Fruit fly (Drosophila melanogaster) whole organism, embryonic: Measurements from ENCODE around the gene Jhbp2.

ENCODE experiments used
- Abd-B ChIP-seq: fragments of 200-800 bp; sonication (Bioruptor generic); optimal IDR thresholded peaks from 2 replicates; lab custom pipeline; 2018; ENCODE audit warnings: missing biosample characterization, mild to moderate bottlenecking, missing genetic modification characterization, moderate library complexity
- B-H1 ChIP-seq: fragments of 200-800 bp; sonication (Bioruptor generic); IDR thresholded peaks from 3 replicates; pipeline ENCODE4 v1.3.6; 2022; ENCODE audit warnings: missing biosample characterization, missing genetic modification characterization
- BtbVII ChIP-seq: fragments of 200-800 bp; sonication (Bioruptor generic); optimal IDR thresholded peaks from 3 replicates; lab custom pipeline; 2017; ENCODE audit warnings: missing biosample characterization, mild to moderate bottlenecking, missing genetic modification characterization
- CG10267 ChIP-seq: fragments of 200-800 bp; sonication (Bioruptor generic); optimal IDR thresholded peaks from 2 replicates; lab custom pipeline; 2018; ENCODE audit warnings: missing biosample characterization, mild to moderate bottlenecking, missing genetic modification characterization, moderate library complexity
- CG10274 ChIP-seq: fragments of 200-800 bp; sonication (Bioruptor generic); optimal IDR thresholded peaks from 3 replicates; lab custom pipeline; 2017; ENCODE audit warnings: missing biosample characterization, mild to moderate bottlenecking, missing genetic modification characterization
- CG10959 ChIP-seq: fragments of 200-800 bp; sonication (Bioruptor generic); IDR thresholded peaks from 2 replicates; pipeline ENCODE4 v1.3.6; 2022; ENCODE audit warnings: missing biosample characterization, missing genetic modification characterization
- CG15601 ChIP-seq: fragments of 200-800 bp; sonication (Bioruptor generic); optimal IDR thresholded peaks from 3 replicates; lab custom pipeline; 2019; ENCODE audit warnings: missing biosample characterization, mild to moderate bottlenecking, missing genetic modification characterization, moderate library complexity
- CG15696 ChIP-seq: fragments of 200-800 bp; sonication (Bioruptor generic); optimal IDR thresholded peaks from 2 replicates; lab custom pipeline; 2019; ENCODE audit warnings: missing biosample characterization, mild to moderate bottlenecking, missing genetic modification characterization, moderate library complexity
- CG16813 ChIP-seq: fragments of 200-800 bp; sonication (Bioruptor generic); IDR thresholded peaks from 3 replicates; pipeline ENCODE4 v1.3.6; 2022; ENCODE audit warnings: missing biosample characterization, missing genetic modification characterization; ENCODE audit not compliant: partially characterized antibody
- CG16863 ChIP-seq: fragments of 200-800 bp; sonication (Bioruptor generic); optimal IDR thresholded peaks from 3 replicates; lab custom pipeline; 2016; ENCODE audit warnings: missing biosample characterization, missing genetic modification characterization
- CG1792 ChIP-seq: fragments of 200-800 bp; sonication (Bioruptor generic); optimal IDR thresholded peaks from 2 replicates; lab custom pipeline; 2016; ENCODE audit warnings: missing biosample characterization, missing genetic modification characterization
- CG18262 ChIP-seq: fragments of 200-800 bp; optimal IDR thresholded peaks from 3 replicates; lab custom pipeline; 2019; ENCODE audit warnings: missing biosample characterization, mild to moderate bottlenecking, missing genetic modification characterization, moderate library complexity
- CG31224 ChIP-seq: fragments of 200-800 bp; sonication (Bioruptor generic); IDR thresholded peaks from 2 replicates; pipeline ENCODE4 v1.3.6; 2022; ENCODE audit warnings: missing biosample characterization, missing genetic modification characterization
- CG31388 ChIP-seq: fragments of 200-800 bp; sonication (Bioruptor generic); optimal IDR thresholded peaks from 2 replicates; lab custom pipeline; 2016; ENCODE audit warnings: missing biosample characterization, missing genetic modification characterization
- CG4404 ChIP-seq: fragments of 200-800 bp; sonication (Bioruptor generic); IDR thresholded peaks from 2 replicates; pipeline ENCODE4 v1.3.6; 2022; ENCODE audit warnings: missing biosample characterization, missing genetic modification characterization
- CG5180 ChIP-seq: fragments of 200-800 bp; sonication (Bioruptor generic); optimal IDR thresholded peaks from 3 replicates; lab custom pipeline; 2017; ENCODE audit warnings: missing biosample characterization, missing genetic modification characterization, mild to moderate bottlenecking, moderate library complexity, missing genetic modification reagents
- CG7357 ChIP-seq: fragments of 200-800 bp; sonication (Bioruptor generic); IDR thresholded peaks from 3 replicates; pipeline ENCODE4 v1.3.6; 2022; ENCODE audit warnings: missing biosample characterization, missing genetic modification characterization
- CG7372 ChIP-seq: fragments of 200-800 bp; sonication (Bioruptor generic); IDR thresholded peaks from 2 replicates; pipeline ENCODE4 v1.3.6; 2022; ENCODE audit warnings: missing biosample characterization, missing genetic modification characterization
- CG7963 ChIP-seq: fragments of 200-800 bp; sonication (Bioruptor generic); IDR thresholded peaks from 3 replicates; pipeline ENCODE4 v1.3.6; 2022; ENCODE audit warnings: missing biosample characterization, missing genetic modification characterization; ENCODE audit not compliant: partially characterized antibody
- CG8359 ChIP-seq: fragments of 200-800 bp; sonication (Bioruptor generic); optimal IDR thresholded peaks from 2 replicates; lab custom pipeline; 2017; ENCODE audit warnings: missing biosample characterization, mild to moderate bottlenecking, missing genetic modification characterization, borderline replicate concordance
- Chrac-16 ChIP-seq: fragments of 200-800 bp; sonication (Bioruptor generic); optimal IDR thresholded peaks from 3 replicates; lab custom pipeline; 2016; ENCODE audit warnings: missing biosample characterization, missing genetic modification characterization
- Doc2 ChIP-seq: fragments of 200-800 bp; sonication (Bioruptor generic); IDR thresholded peaks from 2 replicates; pipeline ENCODE4 v1.3.6; 2022; ENCODE audit warnings: missing biosample characterization, missing genetic modification characterization
- Ets97D ChIP-seq: fragments of 200-800 bp; sonication (Bioruptor generic); optimal IDR thresholded peaks from 3 replicates; lab custom pipeline; 2016; ENCODE audit warnings: missing biosample characterization, missing genetic modification characterization
- Lim3 ChIP-seq: fragments of 200-800 bp; sonication (Bioruptor generic); IDR thresholded peaks from 2 replicates; pipeline ENCODE4 v1.3.6; 2022; ENCODE audit warnings: missing biosample characterization, missing genetic modification characterization
- Med ChIP-seq: fragments of 200-800 bp; sonication (Bioruptor generic); peaks from one replicate; lab custom pipeline; 2016; ENCODE audit warnings: missing biosample characterization, missing genetic modification characterization, mild to moderate bottlenecking, inconsistent platforms, moderate library complexity
- NC2α ChIP-seq: fragments of 200-800 bp; sonication (Bioruptor generic); optimal IDR thresholded peaks from 2 replicates; lab custom pipeline; 2016; ENCODE audit warnings: missing biosample characterization, missing genetic modification characterization
- NK7.1 ChIP-seq: fragments of 200-800 bp; sonication (Bioruptor generic); optimal IDR thresholded peaks from 3 replicates; lab custom pipeline; 2016; ENCODE audit warnings: missing biosample characterization, missing genetic modification characterization
- Ravus ChIP-seq: fragments of 200-800 bp; sonication (Bioruptor generic); IDR thresholded peaks from 2 replicates; pipeline ENCODE4 v1.3.6; 2022; ENCODE audit warnings: missing biosample characterization, missing genetic modification characterization
- Usf ChIP-seq: fragments of 200-800 bp; sonication (Bioruptor generic); optimal IDR thresholded peaks from 2 replicates; lab custom pipeline; 2017; ENCODE audit warnings: missing genotype, missing biosample characterization, missing genetic modification characterization
- Xbp1 ChIP-seq: fragments of 200-800 bp; sonication (Bioruptor generic); optimal IDR thresholded peaks from 3 replicates; lab custom pipeline; 2016; ENCODE audit warnings: missing biosample characterization, mild to moderate bottlenecking, missing genetic modification characterization
- danr ChIP-seq: fragments of 200-800 bp; sonication (Bioruptor generic); IDR thresholded peaks from 2 replicates; pipeline ENCODE4 v1.3.6; 2022; ENCODE audit warnings: missing biosample characterization, missing genetic modification characterization
- disco-r ChIP-seq: fragments of 200-800 bp; sonication (Bioruptor generic); optimal IDR thresholded peaks from 2 replicates; lab custom pipeline; 2016; ENCODE audit warnings: missing biosample characterization, missing genetic modification characterization
- dmrt11E ChIP-seq: fragments of 200-800 bp; sonication (Bioruptor generic); optimal IDR thresholded peaks from 3 replicates; lab custom pipeline; 2018; ENCODE audit warnings: missing biosample characterization, mild to moderate bottlenecking, missing genetic modification characterization, moderate library complexity
- dmrt99B ChIP-seq: fragments of 200-800 bp; sonication (Bioruptor generic); optimal IDR thresholded peaks from 2 replicates; lab custom pipeline; 2018; ENCODE audit warnings: missing biosample characterization, mild to moderate bottlenecking, missing genetic modification characterization, moderate library complexity
- dysf ChIP-seq: fragments of 200-800 bp; sonication (Bioruptor generic); IDR thresholded peaks from 3 replicates; pipeline ENCODE4 v1.3.6; 2022; ENCODE audit warnings: missing biosample characterization, missing genetic modification characterization
- emc ChIP-seq: fragments of 200-800 bp; sonication (Bioruptor generic); optimal IDR thresholded peaks from 2 replicates; lab custom pipeline; 2016; ENCODE audit warnings: missing biosample characterization, missing genetic modification characterization
- fd96Cb ChIP-seq: fragments of 200-800 bp; sonication (Bioruptor generic); optimal IDR thresholded peaks from 2 replicates; lab custom pipeline; 2018; ENCODE audit warnings: missing biosample characterization, mild to moderate bottlenecking, missing genetic modification characterization, moderate library complexity
- hb ChIP-seq: fragments of 200-800 bp; sonication (Bioruptor generic); IDR thresholded peaks from 3 replicates; pipeline ENCODE4 v1.3.6; 2022; ENCODE audit warnings: missing biosample characterization, missing genetic modification characterization; ENCODE audit not compliant: partially characterized antibody
- pho ChIP-seq: fragments of 200-800 bp; sonication (Bioruptor generic); optimal IDR thresholded peaks from 2 replicates; lab custom pipeline; 2016; ENCODE audit warnings: missing biosample characterization, missing genetic modification characterization
- psq ChIP-seq: fragments of 200-800 bp; sonication (Bioruptor generic); optimal IDR thresholded peaks from 2 replicates; lab custom pipeline; 2017; ENCODE audit warnings: missing biosample characterization, missing genetic modification characterization
- run ChIP-seq: fragments of 200-800 bp; sonication (Bioruptor generic); optimal IDR thresholded peaks from 3 replicates; lab custom pipeline; 2018; ENCODE audit warnings: missing biosample characterization, mild to moderate bottlenecking, missing genetic modification characterization
- schlank ChIP-seq: fragments of 200-800 bp; sonication (Bioruptor generic); optimal IDR thresholded peaks from 2 replicates; lab custom pipeline; 2018; ENCODE audit warnings: missing biosample characterization, mild to moderate bottlenecking, missing genetic modification characterization
- slou ChIP-seq: fragments of 200-800 bp; sonication (Bioruptor generic); optimal IDR thresholded peaks from 3 replicates; lab custom pipeline; 2016; ENCODE audit warnings: missing biosample characterization, missing genetic modification characterization
- so ChIP-seq: fragments of 200-800 bp; sonication (Bioruptor generic); IDR thresholded peaks from 3 replicates; pipeline ENCODE4 v1.3.6; 2022; ENCODE audit warnings: missing biosample characterization, missing genetic modification characterization
- sr ChIP-seq: fragments of 200-800 bp; sonication (Bioruptor generic); IDR thresholded peaks from 3 replicates; pipeline ENCODE4 v1.3.6; 2022; ENCODE audit warnings: missing biosample characterization, missing genetic modification characterization
- ssp ChIP-seq: fragments of 200-800 bp; sonication (Bioruptor generic); IDR thresholded peaks from 2 replicates; pipeline ENCODE4 v1.3.6; 2022; ENCODE audit warnings: missing biosample characterization, missing genetic modification characterization
- ttk ChIP-seq: fragments of 200-800 bp; sonication (Bioruptor generic); IDR thresholded peaks from 2 replicates; pipeline ENCODE4 v2.1.2; 2022; ENCODE audit warnings: missing biosample characterization, missing genetic modification characterization
- unpg ChIP-seq: fragments of 200-800 bp; sonication (Bioruptor generic); optimal IDR thresholded peaks from 3 replicates; lab custom pipeline; 2018; ENCODE audit warnings: missing biosample characterization, mild to moderate bottlenecking, missing genetic modification characterization, moderate library complexity
- yki ChIP-seq: fragments of >200 bp; optimal IDR thresholded peaks from 3 replicates; lab custom pipeline; 2018
- zfh2 ChIP-seq: fragments of 200-800 bp; sonication (Bioruptor generic); optimal IDR thresholded peaks from 2 replicates; lab custom pipeline; 2016; ENCODE audit warnings: missing biosample characterization, missing genetic modification characterization

Jhbp2 gene

dm6 chr3R:4970415-4971140 lies 9.4 kb upstream of the Jhbp2 start (continued):
- TF ChIP-seq dmrt11E (tag; lab: Kevin White, UChicago): peak; percentile 23
- no peak for TF ChIP-seq CG31388
- TF ChIP-seq Abd-B (GFP tag; lab: Kevin White, UChicago): peak; percentile 69
- no peak for TF ChIP-seq schlank
- no peak for TF ChIP-seq Ravus
- TF ChIP-seq Lim3: no peak
- peak; percentile 61 for TF ChIP-seq CG1792
- peak; percentile 8 for TF ChIP-seq dmrt99B
- peak; percentile 6 for TF ChIP-seq psq
- TF ChIP-seq disco-r (GFP tag; lab: Kevin White, UChicago): peak; percentile 28
- TF ChIP-seq Xbp1 (GFP tag; lab: Kevin White, UChicago): peak; percentile 87
- no peak for TF ChIP-seq CG8359 (GFP tag; lab: Kevin White, UChicago)
- TF ChIP-seq CG7963 (GFP tag; lab: Robert Waterston, UW): no peak
- TF ChIP-seq CG5180: no peak
- TF ChIP-seq yki (lab: Kevin White, UChicago): peak; percentile 1
- TF ChIP-seq CG31224: no peak
- TF ChIP-seq CG16813 (GFP tag; lab: Robert Waterston, UW): peak; percentile 67
- TF ChIP-seq NK7.1 (GFP tag; lab: Kevin White, UChicago): peak; percentile 49
- peak; percentile 60 for TF ChIP-seq ssp (GFP tag; lab: Robert Waterston, UW)
- no peak; the same call in 1 of the 2 replicates for TF ChIP-seq CG7372
- peak; percentile 27 for TF ChIP-seq unpg (GFP tag; lab: Kevin White, UChicago)
- peak; percentile 34 for TF ChIP-seq CG15601 (tag; lab: Kevin White, UChicago)
- peak; percentile 54 for TF ChIP-seq Ets97D (GFP tag; lab: Kevin White, UChicago)
- peak; percentile 36 for TF ChIP-seq slou
- no peak for TF ChIP-seq B-H1 (GFP tag; lab: Robert Waterston, UW)
- no peak; the same call in 2 of the 3 replicates for TF ChIP-seq sr (GFP tag; lab: Robert Waterston, UW)
- TF ChIP-seq CG10959: peak; percentile 60; the same call in 1 of the 2 replicates
- TF ChIP-seq Chrac-16 (GFP tag; lab: Kevin White, UChicago): peak; percentile 81
- peak; percentile 36 for TF ChIP-seq fd96Cb
- TF ChIP-seq emc (GFP tag; lab: Kevin White, UChicago): peak; percentile 51
- TF ChIP-seq CG10267: peak; percentile 64
- TF ChIP-seq hb (GFP tag; lab: Robert Waterston, UW): no peak
- TF ChIP-seq CG18262 (tag; lab: Kevin White, UChicago): peak; percentile 3
- peak; percentile 51 for TF ChIP-seq CG16863 (GFP tag; lab: Kevin White, UChicago)
- no peak for TF ChIP-seq Doc2 (GFP tag; lab: Robert Waterston, UW)
- no peak for TF ChIP-seq CG7357 (GFP tag; lab: Robert Waterston, UW)
- no peak for TF ChIP-seq BtbVII (GFP tag; lab: Kevin White, UChicago)
- TF ChIP-seq dysf (GFP tag; lab: Robert Waterston, UW): peak; percentile 61; the same call in 2 of the 3 replicates
- TF ChIP-seq danr: peak; percentile 8; the same call in 1 of the 2 replicates
- TF ChIP-seq Usf: no peak
- peak; percentile 83 for TF ChIP-seq CG15696 (tag; lab: Kevin White, UChicago)
- TF ChIP-seq NC2α (GFP tag; lab: Kevin White, UChicago): peak; percentile 54
- peak; percentile 63; the same call in 1 of the 3 replicates for TF ChIP-seq so (GFP tag; lab: Robert Waterston, UW)
- no peak for TF ChIP-seq run
- TF ChIP-seq pho (GFP tag; lab: Kevin White, UChicago): peak; percentile 77
- TF ChIP-seq CG4404 (GFP tag; lab: Robert Waterston, UW): peak; percentile 55; the same call in 1 of the 2 replicates
- peak; percentile 95 for TF ChIP-seq Med (GFP tag; lab: Kevin White, UChicago)
- TF ChIP-seq zfh2: peak; percentile 34
- no peak for TF ChIP-seq CG10274 (GFP tag; lab: Kevin White, UChicago)
- TF ChIP-seq ttk (GFP tag; lab: Robert Waterston, UW): no peak
